Fruit fly (Drosophila melanogaster) whole organism, prepupa: ENCODE results near the gene CG14153.

Experiments used
- Blimp-1 ChIP-seq: fragments of 200-800 bp; sonication (Bioruptor generic); optimal IDR thresholded peaks from 3 replicates; lab custom pipeline; 2017; ENCODE audit warnings: missing biosample characterization, missing genetic modification characterization, mild to moderate bottlenecking, moderate library complexity, missing genetic modification reagents
- CG10669 ChIP-seq: fragments of 200-800 bp; sonication (Bioruptor generic); optimal IDR thresholded peaks from 3 replicates; lab custom pipeline; 2018; ENCODE audit warnings: missing biosample characterization, mild to moderate bottlenecking, missing genetic modification characterization, moderate library complexity
- CG6163 ChIP-seq: fragments of 200-800 bp; sonication (Bioruptor generic); IDR thresholded peaks from 3 replicates; pipeline ENCODE4 v1.3.6; 2022; ENCODE audit warnings: missing biosample characterization, missing genetic modification characterization
- CG9139 ChIP-seq: fragments of 200-800 bp; sonication (Bioruptor generic); optimal IDR thresholded peaks from 3 replicates; lab custom pipeline; 2017; ENCODE audit warnings: missing biosample characterization, mild to moderate bottlenecking, missing genetic modification characterization
- Eip75B ChIP-seq: fragments of 200-800 bp; sonication (Bioruptor generic); optimal IDR thresholded peaks from 3 replicates; lab custom pipeline; 2016; ENCODE audit warnings: missing biosample characterization, missing genetic modification characterization
- Hr39 ChIP-seq: fragments of 200-800 bp; sonication (Bioruptor generic); optimal IDR thresholded peaks from 2 replicates; lab custom pipeline; 2016; ENCODE audit warnings: missing biosample characterization, missing genetic modification characterization
- Hr4 ChIP-seq: fragments of 200-800 bp; sonication (Bioruptor generic); optimal IDR thresholded peaks from 3 replicates; lab custom pipeline; 2016; ENCODE audit warnings: missing biosample characterization, missing genetic modification characterization
- OdsH ChIP-seq: fragments of 200-800 bp; sonication (Bioruptor generic); optimal IDR thresholded peaks from 3 replicates; lab custom pipeline; 2016; ENCODE audit warnings: missing biosample characterization, missing genetic modification characterization
- dac ChIP-seq: fragments of 200-800 bp; sonication (Bioruptor generic); optimal IDR thresholded peaks from 2 replicates; lab custom pipeline; 2017; ENCODE audit warnings: missing biosample characterization, mild to moderate bottlenecking, missing genetic modification characterization
- esn ChIP-seq: fragments of 200-800 bp; sonication (Bioruptor generic); optimal IDR thresholded peaks from 2 replicates; lab custom pipeline; 2016; ENCODE audit warnings: missing biosample characterization, mild to moderate bottlenecking, missing genetic modification characterization, moderate library complexity
- net ChIP-seq: fragments of 200-800 bp; sonication (Bioruptor generic); optimal IDR thresholded peaks from 3 replicates; lab custom pipeline; 2016; ENCODE audit warnings: missing biosample characterization, missing genetic modification characterization
- ss ChIP-seq, 2 experiments: fragments of 200-800 bp; sonication (Bioruptor generic); optimal IDR thresholded peaks; 2 replicates in 1 of 2; 3 replicates in 1 of 2; lab custom pipeline; 2017 to 2018; ENCODE audit warnings: mild to moderate bottlenecking in 2 of 2, missing biosample characterization in 2 of 2, missing genetic modification characterization in 2 of 2, moderate library complexity in 1 of 2

DNA sequence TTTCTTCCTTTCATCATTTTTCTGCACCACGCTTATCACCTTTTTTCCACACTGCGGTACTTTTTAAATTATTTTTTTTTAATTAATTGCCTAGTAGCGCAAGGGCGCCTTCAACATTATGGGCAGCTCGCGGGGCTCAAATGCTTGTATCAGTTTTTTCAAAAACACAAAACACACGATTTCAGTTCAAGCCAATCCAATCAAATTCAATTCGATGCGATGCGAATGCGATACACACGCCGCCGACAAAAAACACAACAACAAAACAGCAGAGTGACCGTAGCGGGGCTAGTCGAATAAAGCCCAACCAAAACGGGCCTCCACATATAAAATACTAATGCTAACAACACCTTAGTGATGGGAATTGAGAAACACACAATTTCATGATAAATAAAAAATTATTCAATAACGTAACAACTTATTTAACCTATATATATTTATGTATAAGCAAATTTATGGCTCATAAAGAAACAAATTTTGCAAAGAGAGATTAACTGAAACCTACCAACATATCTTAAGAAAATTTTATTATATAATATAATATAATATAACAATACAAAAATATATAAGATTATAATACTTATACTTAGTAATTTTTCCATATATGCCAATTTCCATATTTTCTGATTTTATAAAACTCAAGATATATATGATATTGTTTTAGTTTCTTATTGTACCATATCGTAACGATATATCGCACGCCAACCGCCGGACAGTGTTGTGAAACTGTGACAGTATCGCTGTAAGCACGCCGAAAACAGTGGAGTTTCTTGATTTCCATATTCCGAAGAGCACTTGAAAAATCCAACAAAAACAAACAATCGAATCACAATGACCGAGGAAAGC is 17.6 kb downstream of the CG14153 start, which contains the start of the genes CG32066 and CG8003:
- TF ChIP-seq Hr39 (GFP tag; lab: Kevin White, UChicago) (peak; percentile 4), Eip75B (peak; percentile 30), OdsH (GFP tag; lab: Kevin White, UChicago) (peak; percentile 29), dac (no peak), CG9139 (peak; percentile 42), Hr4 (no peak), CG10669 (GFP tag; lab: Kevin White, UChicago) (peak; percentile 27), ss (GFP tag; optimal IDR thresholded peaks at IDR 0.05; lab: Kevin White, UChicago) (peak; percentile 5 to 44), net (GFP tag; lab: Kevin White, UChicago) (peak; percentile 29), CG6163 (GFP tag; lab: Robert Waterston, UW) (peak; percentile 49; the same call in 1 of the 3 replicates), esn (peak; percentile 32), Blimp-1 (no peak)
